Fruit fly (Drosophila melanogaster): Measurements from ENCODE around the gene Tace.

dm6 chr3R:30040879-30041278 is 40.5 kb downstream of the Tace start:
- TF ChIP-seq Dll (optimal IDR thresholded peaks at IDR 0.05): no peak
- TF ChIP-seq EcR (GFP tag; optimal IDR thresholded peaks at IDR 0.05): no peak
- no peak for TF ChIP-seq psq (optimal IDR thresholded peaks at IDR 0.05)

Data from whole organism.